Fruit fly (Drosophila melanogaster) whole organism, prepupa: Measurements from ENCODE around the gene bcd.

Experiments
- CG10631 ChIP-seq: fragments of 200-800 bp; sonication (Bioruptor generic); optimal IDR thresholded peaks from 2 replicates; lab custom pipeline; 2016; ENCODE audit warnings: missing biosample characterization, missing genetic modification characterization
- CG10669 ChIP-seq: fragments of 200-800 bp; sonication (Bioruptor generic); optimal IDR thresholded peaks from 3 replicates; lab custom pipeline; 2018; ENCODE audit warnings: missing biosample characterization, mild to moderate bottlenecking, missing genetic modification characterization, moderate library complexity
- CG11762 ChIP-seq: fragments of 200-800 bp; sonication (Bioruptor generic); optimal IDR thresholded peaks from 3 replicates; lab custom pipeline; 2016; ENCODE audit warnings: missing biosample characterization, missing genetic modification characterization; ENCODE audit not compliant: insufficient read depth
- CG3919 ChIP-seq: fragments of 200-800 bp; sonication (Bioruptor generic); optimal IDR thresholded peaks from 3 replicates; lab custom pipeline; 2016; ENCODE audit warnings: missing biosample characterization, missing genetic modification characterization
- CG9139 ChIP-seq: fragments of 200-800 bp; sonication (Bioruptor generic); optimal IDR thresholded peaks from 3 replicates; lab custom pipeline; 2017; ENCODE audit warnings: missing biosample characterization, mild to moderate bottlenecking, missing genetic modification characterization
- Hr4 ChIP-seq: fragments of 200-800 bp; sonication (Bioruptor generic); optimal IDR thresholded peaks from 3 replicates; lab custom pipeline; 2016; ENCODE audit warnings: missing biosample characterization, missing genetic modification characterization
- Lpt ChIP-seq: fragments of 200-800 bp; sonication (Bioruptor generic); optimal IDR thresholded peaks from 3 replicates; lab custom pipeline; 2016; ENCODE audit warnings: missing biosample characterization, missing genetic modification characterization
- Met ChIP-seq: fragments of 200-800 bp; sonication (Bioruptor generic); optimal IDR thresholded peaks from 3 replicates; lab custom pipeline; 2016; ENCODE audit warnings: missing biosample characterization, missing genetic modification characterization
- Smox ChIP-seq: fragments of 200-800 bp; sonication (Bioruptor generic); optimal IDR thresholded peaks from 3 replicates; lab custom pipeline; 2016; ENCODE audit warnings: missing biosample characterization, missing genetic modification characterization
- achi ChIP-seq: fragments of 200-800 bp; sonication (Bioruptor generic); optimal IDR thresholded peaks from 3 replicates; lab custom pipeline; 2016; ENCODE audit warnings: missing biosample characterization, missing genetic modification characterization
- dsx ChIP-seq: fragments of 200-800 bp; optimal IDR thresholded peaks from 3 replicates; lab custom pipeline; 2019; ENCODE audit warnings: missing biosample characterization, mild to moderate bottlenecking, missing genetic modification characterization, moderate library complexity; ENCODE audit not compliant: poor library complexity, severe bottlenecking
- fkh ChIP-seq: fragments of 200-800 bp; sonication (Bioruptor generic); optimal IDR thresholded peaks from 3 replicates; lab custom pipeline; 2017; ENCODE audit warnings: missing biosample characterization, mild to moderate bottlenecking, missing genetic modification characterization, moderate library complexity
- lz ChIP-seq: fragments of 200-800 bp; sonication (Bioruptor generic); optimal IDR thresholded peaks from 3 replicates; lab custom pipeline; 2016; ENCODE audit warnings: missing biosample characterization, missing genetic modification characterization
- net ChIP-seq: fragments of 200-800 bp; sonication (Bioruptor generic); optimal IDR thresholded peaks from 3 replicates; lab custom pipeline; 2016; ENCODE audit warnings: missing biosample characterization, missing genetic modification characterization

Gene bcd

dm6 chr3R:6708858-6709257, 50.4 kb downstream of the bcd start:
- TF ChIP-seq lz (no peak), Met (GFP tag; lab: Kevin White, UChicago) (no peak), Hr4 (GFP tag; lab: Kevin White, UChicago) (no peak), fkh (no peak), CG9139 (GFP tag; lab: Kevin White, UChicago) (no peak), Lpt (GFP tag; lab: Kevin White, UChicago) (no peak), CG11762 (GFP tag; lab: Kevin White, UChicago) (no peak), net (GFP tag; lab: Kevin White, UChicago) (no peak), dsx (GFP tag; lab: Kevin White, UChicago) (no peak), Smox (GFP tag; lab: Kevin White, UChicago) (no peak)

dm6 chr3R:6706327-6706726, 52.9 kb downstream of the bcd start:
- no peak for TF ChIP-seq fkh
- no peak for TF ChIP-seq CG10669 (GFP tag; lab: Kevin White, UChicago)
- TF ChIP-seq achi, result no peak
- no peak for TF ChIP-seq CG3919 (GFP tag; lab: Kevin White, UChicago)
- TF ChIP-seq CG10631 (GFP tag; lab: Kevin White, UChicago), result no peak
